Worm (Caenorhabditis elegans): Measurements from ENCODE around the gene F59E11.6.

ce11 chrV:8948365-8948764, 43.2 kb upstream of the F59E11.6 start:
- no peak for TF ChIP-seq tbx-11 (GFP tag; IDR thresholded peaks at IDR 0.05)
- TF ChIP-seq flt-1 (GFP tag; IDR thresholded peaks at IDR 0.05): no peak
- TF ChIP-seq ama-1 (optimal IDR thresholded peaks at IDR 0.05): no peak
- no peak for TF ChIP-seq hnd-1 (tag; optimal IDR thresholded peaks at IDR 0.05)
- no peak for TF ChIP-seq tra-4 (tag; optimal IDR thresholded peaks at IDR 0.05)
- TF ChIP-seq hmg-4 (GFP tag; optimal IDR thresholded peaks at IDR 0.05): no peak
- no peak for TF ChIP-seq hmbx-1 (tag; optimal IDR thresholded peaks at IDR 0.05)

Measured in whole organism, early embryonic.